Fruit fly (Drosophila melanogaster) whole organism, embryonic: ENCODE measurements around the gene CG13110.
A peak's percentile ranks its signal among the peaks of the same experiment; 100 is the strongest.

Experiments
- Abd-B ChIP-seq: fragments of 200-800 bp; sonication (Bioruptor generic); optimal IDR thresholded peaks from 2 replicates; lab custom pipeline; 2018; ENCODE audit warnings: missing biosample characterization, mild to moderate bottlenecking, missing genetic modification characterization, moderate library complexity
- CG10565 ChIP-seq: fragments of 200-800 bp; sonication (Bioruptor generic); optimal IDR thresholded peaks from 3 replicates; lab custom pipeline; 2016; ENCODE audit warnings: missing biosample characterization, mild to moderate bottlenecking, missing genetic modification characterization
- CG12659 ChIP-seq: fragments of 200-800 bp; sonication (Bioruptor generic); optimal IDR thresholded peaks from 3 replicates; lab custom pipeline; 2017; ENCODE audit warnings: mild to moderate bottlenecking, missing biosample characterization, missing genetic modification reagents, missing genetic modification characterization
- CG12942 ChIP-seq: fragments of 200-800 bp; sonication (Bioruptor generic); optimal IDR thresholded peaks from 3 replicates; lab custom pipeline; 2016; ENCODE audit warnings: missing biosample characterization, missing genetic modification characterization
- CG13894 ChIP-seq: fragments of 200-800 bp; sonication (Bioruptor generic); optimal IDR thresholded peaks from 3 replicates; lab custom pipeline; 2018; ENCODE audit warnings: missing biosample characterization, mild to moderate bottlenecking, missing genetic modification characterization, moderate library complexity
- CG14667 ChIP-seq: fragments of 200-800 bp; sonication (Bioruptor generic); IDR thresholded peaks from 2 replicates; pipeline ENCODE4 v1.3.6; 2022; ENCODE audit warnings: missing biosample characterization, missing genetic modification characterization
- CG15696 ChIP-seq: fragments of 200-800 bp; sonication (Bioruptor generic); optimal IDR thresholded peaks from 2 replicates; lab custom pipeline; 2019; ENCODE audit warnings: missing biosample characterization, mild to moderate bottlenecking, missing genetic modification characterization, moderate library complexity
- CG17829 ChIP-seq: fragments of 200-800 bp; optimal IDR thresholded peaks from 2 replicates; lab custom pipeline; 2019; ENCODE audit warnings: missing biosample characterization, mild to moderate bottlenecking, missing genetic modification characterization, moderate library complexity
- CG18262 ChIP-seq: fragments of 200-800 bp; optimal IDR thresholded peaks from 3 replicates; lab custom pipeline; 2019; ENCODE audit warnings: missing biosample characterization, mild to moderate bottlenecking, missing genetic modification characterization, moderate library complexity
- CG18599 ChIP-seq: fragments of 200-800 bp; sonication (Bioruptor generic); optimal IDR thresholded peaks from 3 replicates; lab custom pipeline; 2017; ENCODE audit warnings: missing biosample characterization, missing genetic modification characterization, mild to moderate bottlenecking, moderate library complexity, missing genetic modification reagents
- CG31388 ChIP-seq: fragments of 200-800 bp; sonication (Bioruptor generic); optimal IDR thresholded peaks from 2 replicates; lab custom pipeline; 2016; ENCODE audit warnings: missing biosample characterization, missing genetic modification characterization
- CG3163 ChIP-seq: fragments of 200-800 bp; sonication (Bioruptor generic); optimal IDR thresholded peaks from 3 replicates; lab custom pipeline; 2016; ENCODE audit warnings: missing biosample characterization, missing genetic modification characterization
- CG32532 ChIP-seq: fragments of 200-800 bp; sonication (Bioruptor generic); IDR thresholded peaks from 2 replicates; pipeline ENCODE4 v1.3.6; 2022; ENCODE audit warnings: missing biosample characterization, missing genetic modification characterization
- CG3281 ChIP-seq: fragments of 200-800 bp; sonication (Bioruptor generic); optimal IDR thresholded peaks from 3 replicates; lab custom pipeline; 2017; ENCODE audit warnings: missing biosample characterization, mild to moderate bottlenecking, missing genetic modification characterization
- CG3726 ChIP-seq: fragments of 200-800 bp; sonication (Bioruptor generic); IDR thresholded peaks from 3 replicates; pipeline ENCODE4, ENCODE4 v1.3.6; 2022; ENCODE audit warnings: missing biosample characterization, missing genetic modification characterization
- CG4617 ChIP-seq: fragments of 200-800 bp; sonication (Bioruptor generic); optimal IDR thresholded peaks from 3 replicates; lab custom pipeline; 2016; ENCODE audit warnings: missing biosample characterization, missing genetic modification characterization, borderline replicate concordance
- CG4730 ChIP-seq: fragments of 200-800 bp; sonication (Bioruptor generic); IDR thresholded peaks from 2 replicates; pipeline ENCODE4 v1.3.6; 2022; ENCODE audit warnings: missing biosample characterization, missing genetic modification characterization
- CG6175 ChIP-seq: fragments of 200-800 bp; sonication (Bioruptor generic); IDR thresholded peaks from 3 replicates; pipeline ENCODE4 v1.3.6; 2022; ENCODE audit warnings: missing biosample characterization, missing genetic modification characterization
- CG7372 ChIP-seq: fragments of 200-800 bp; sonication (Bioruptor generic); IDR thresholded peaks from 2 replicates; pipeline ENCODE4 v1.3.6; 2022; ENCODE audit warnings: missing biosample characterization, missing genetic modification characterization
- CG8924 ChIP-seq: fragments of 200-800 bp; optimal IDR thresholded peaks from 3 replicates; lab custom pipeline; 2019; ENCODE audit warnings: missing biosample characterization, mild to moderate bottlenecking, missing genetic modification characterization, moderate library complexity
- CG8944 ChIP-seq: fragments of 200-800 bp; sonication (Bioruptor generic); optimal IDR thresholded peaks from 3 replicates; lab custom pipeline; 2016; ENCODE audit warnings: missing biosample characterization, missing genetic modification characterization
- Dbx ChIP-seq: fragments of 200-800 bp; sonication (Bioruptor generic); IDR thresholded peaks from 3 replicates; pipeline ENCODE4 v1.3.6; 2022; ENCODE audit warnings: missing biosample characterization, missing genetic modification characterization
- E2f1 ChIP-seq: fragments of 200-800 bp; sonication (Bioruptor generic); IDR thresholded peaks from 2 replicates; pipeline ENCODE4 v1.3.6; 2022; ENCODE audit warnings: missing biosample characterization, missing genetic modification characterization
- H15 ChIP-seq: fragments of 200-800 bp; sonication (Bioruptor generic); IDR thresholded peaks from 3 replicates; pipeline ENCODE4 v1.3.6; 2022; ENCODE audit warnings: missing biosample characterization, missing genetic modification characterization
- Mrtf ChIP-seq: fragments of 200-800 bp; sonication (Bioruptor generic); IDR thresholded peaks from 3 replicates; pipeline ENCODE4 v1.3.6; 2022; ENCODE audit warnings: missing biosample characterization, missing genetic modification characterization
- Myb ChIP-seq: fragments of 200-800 bp; sonication (Bioruptor generic); optimal IDR thresholded peaks from 2 replicates; lab custom pipeline; 2016; ENCODE audit warnings: missing biosample characterization, missing genetic modification characterization
- Neu2 ChIP-seq: fragments of 200-800 bp; sonication (Bioruptor generic); optimal IDR thresholded peaks from 3 replicates; lab custom pipeline; 2016; ENCODE audit warnings: missing biosample characterization, missing genetic modification characterization, borderline replicate concordance
- PHDP ChIP-seq: fragments of 200-800 bp; sonication (Bioruptor generic); optimal IDR thresholded peaks from 3 replicates; lab custom pipeline; 2018; ENCODE audit warnings: missing biosample characterization, mild to moderate bottlenecking, missing genetic modification characterization, moderate library complexity
- Spps ChIP-seq: fragments of 200-800 bp; sonication (Bioruptor generic); optimal IDR thresholded peaks from 2 replicates; lab custom pipeline; 2018; ENCODE audit warnings: missing biosample characterization, mild to moderate bottlenecking, missing genetic modification characterization
- Vsx1 ChIP-seq: fragments of 200-800 bp; sonication (Bioruptor generic); optimal IDR thresholded peaks from 2 replicates; lab custom pipeline; 2017; ENCODE audit warnings: missing biosample characterization, mild to moderate bottlenecking, missing genetic modification characterization, missing genetic modification reagents
- amos ChIP-seq: fragments of 200-800 bp; sonication (Bioruptor generic); IDR thresholded peaks from 2 replicates; pipeline ENCODE4 v1.3.6; 2022; ENCODE audit warnings: missing biosample characterization, missing genetic modification characterization; ENCODE audit not compliant: partially characterized antibody
- crc ChIP-seq: fragments of 200-800 bp; sonication (Bioruptor generic); optimal IDR thresholded peaks from 2 replicates; lab custom pipeline; 2016; ENCODE audit warnings: missing biosample characterization, missing genetic modification characterization
- da ChIP-seq: fragments of 200-800 bp; sonication (Bioruptor generic); optimal IDR thresholded peaks from 2 replicates; lab custom pipeline; 2016; ENCODE audit warnings: missing biosample characterization, missing genetic modification characterization
- en ChIP-seq: fragments of 200-800 bp; sonication (Bioruptor generic); optimal IDR thresholded peaks from 2 replicates; lab custom pipeline; 2016; ENCODE audit warnings: missing biosample characterization, missing genetic modification characterization
- fd3F ChIP-seq: fragments of 200-800 bp; sonication (Bioruptor generic); optimal IDR thresholded peaks from 2 replicates; lab custom pipeline; 2018; ENCODE audit warnings: missing biosample characterization, mild to moderate bottlenecking, missing genetic modification characterization, moderate library complexity
- gcm ChIP-seq: fragments of 200-800 bp; sonication (Bioruptor generic); optimal IDR thresholded peaks from 2 replicates; lab custom pipeline; 2019; ENCODE audit warnings: missing biosample characterization, mild to moderate bottlenecking, missing genetic modification characterization, moderate library complexity
- gcm2 ChIP-seq: fragments of 200-800 bp; sonication (Bioruptor generic); optimal IDR thresholded peaks from 2 replicates; lab custom pipeline; 2016; ENCODE audit warnings: missing biosample characterization, missing genetic modification characterization
- gsb ChIP-seq: fragments of 200-800 bp; sonication (Bioruptor generic); IDR thresholded peaks from 2 replicates; pipeline ENCODE4 v1.3.6; 2022; ENCODE audit warnings: missing biosample characterization, missing genetic modification characterization
- ham ChIP-seq: fragments of 200-800 bp; sonication (Bioruptor generic); IDR thresholded peaks from 2 replicates; pipeline ENCODE4 v1.3.6; 2022; ENCODE audit warnings: missing biosample characterization, missing genetic modification characterization
- ind ChIP-seq: fragments of 200-800 bp; sonication (Bioruptor generic); optimal IDR thresholded peaks from 3 replicates; lab custom pipeline; 2016; ENCODE audit warnings: missing biosample characterization, missing genetic modification characterization
- jigr1 ChIP-seq: fragments of 200-800 bp; sonication (Bioruptor generic); IDR thresholded peaks from 3 replicates; pipeline ENCODE4 v1.3.6; 2022; ENCODE audit warnings: missing biosample characterization, missing genetic modification characterization
- kay ChIP-seq: fragments of 200-800 bp; sonication (Bioruptor generic); optimal IDR thresholded peaks from 2 replicates; lab custom pipeline; 2016; ENCODE audit warnings: missing biosample characterization, missing genetic modification characterization
- mld ChIP-seq: fragments of 200-800 bp; sonication (Bioruptor generic); IDR thresholded peaks from 3 replicates; pipeline ENCODE4 v1.3.6; 2022; ENCODE audit warnings: missing biosample characterization, missing genetic modification characterization; ENCODE audit not compliant: partially characterized antibody
- nau ChIP-seq: fragments of 200-800 bp; sonication (Bioruptor generic); optimal IDR thresholded peaks from 3 replicates; lab custom pipeline; 2017; ENCODE audit warnings: missing biosample characterization, mild to moderate bottlenecking, missing genetic modification characterization, missing genetic modification reagents
- sens-2 ChIP-seq: fragments of 200-800 bp; sonication (Bioruptor generic); IDR thresholded peaks from 2 replicates; pipeline ENCODE4 v1.3.6; 2022; ENCODE audit warnings: missing biosample characterization, missing genetic modification characterization
- slp2 ChIP-seq: fragments of 200-800 bp; sonication (Bioruptor generic); optimal IDR thresholded peaks from 2 replicates; lab custom pipeline; 2016; ENCODE audit warnings: missing biosample characterization, missing genetic modification characterization
- tgo ChIP-seq: fragments of 200-800 bp; sonication (Bioruptor generic); IDR thresholded peaks from 3 replicates; pipeline ENCODE4 v1.3.6; 2022; ENCODE audit warnings: missing biosample characterization, missing genetic modification characterization
- trh ChIP-seq: fragments of 200-800 bp; sonication (Bioruptor generic); optimal IDR thresholded peaks from 2 replicates; lab custom pipeline; 2016; ENCODE audit warnings: missing biosample characterization, missing genetic modification characterization
- ttk ChIP-seq: fragments of 200-800 bp; sonication (Bioruptor generic); IDR thresholded peaks from 2 replicates; pipeline ENCODE4 v2.1.2; 2022; ENCODE audit warnings: missing biosample characterization, missing genetic modification characterization
- z ChIP-seq: fragments of 200-800 bp; sonication (Bioruptor generic); IDR thresholded peaks from 3 replicates; pipeline ENCODE4 v1.3.6; 2022; ENCODE audit warnings: missing biosample characterization, missing genetic modification characterization

The CG13110 gene

dm6 chr2L:9388013-9388605, 37.8 kb downstream of the CG13110 start (continued):
- peak; percentile 27 for TF ChIP-seq gcm2 (GFP tag; lab: Kevin White, UChicago)
- TF ChIP-seq gcm = no peak
- TF ChIP-seq kay (GFP tag; lab: Kevin White, UChicago) = peak; percentile 4
- peak; percentile 93 for TF ChIP-seq slp2 (GFP tag; lab: Kevin White, UChicago)
- TF ChIP-seq fd3F (GFP tag; lab: Kevin White, UChicago) = peak; percentile 66
- no peak; the same call in 1 of the 2 replicates for TF ChIP-seq sens-2 (GFP tag; lab: Robert Waterston, UW)
- peak; percentile 69 for TF ChIP-seq gsb (GFP tag; lab: Robert Waterston, UW)
- TF ChIP-seq CG10565 (GFP tag; lab: Kevin White, UChicago) = no peak
- TF ChIP-seq Myb (GFP tag; lab: Kevin White, UChicago) = peak; percentile 71
- TF ChIP-seq Vsx1 (GFP tag; lab: Kevin White, UChicago) = no peak
- no peak for TF ChIP-seq Neu2 (GFP tag; lab: Kevin White, UChicago)
- no peak for TF ChIP-seq en (GFP tag; lab: Kevin White, UChicago)
- TF ChIP-seq CG15696 = peak; percentile 14
- TF ChIP-seq CG7372 = 0 out of 2 replicates have a peak, but pooled peaks have one; percentile 17
- TF ChIP-seq PHDP (tag; lab: Kevin White, UChicago) = peak; percentile 69
- peak; percentile 61 for TF ChIP-seq CG8944 (GFP tag; lab: Kevin White, UChicago)
- peak; percentile 49; the same call in 1 of the 3 replicates for TF ChIP-seq H15 (GFP tag; lab: Robert Waterston, UW)
- TF ChIP-seq CG32532 (GFP tag; lab: Robert Waterston, UW) = peak; percentile 85
- peak; percentile 81 for TF ChIP-seq Dbx
- TF ChIP-seq ind (GFP tag; lab: Kevin White, UChicago) = peak; percentile 86
- TF ChIP-seq z (GFP tag; lab: Robert Waterston, UW) = no peak
- no peak for TF ChIP-seq trh (GFP tag; lab: Kevin White, UChicago)
- TF ChIP-seq da (GFP tag; lab: Kevin White, UChicago) = peak; percentile 45
- no peak for TF ChIP-seq CG31388 (GFP tag; lab: Kevin White, UChicago)
- no peak for TF ChIP-seq CG4617
- TF ChIP-seq amos (GFP tag; lab: Robert Waterston, UW) = no peak
- TF ChIP-seq Spps (tag; lab: Kevin White, UChicago) = no peak
- TF ChIP-seq ham = no peak
- TF ChIP-seq Mrtf = peak; percentile 59; the same call in 1 of the 3 replicates
- TF ChIP-seq CG8924 (tag; lab: Kevin White, UChicago) = peak; percentile 51
- peak; percentile 69 for TF ChIP-seq E2f1 (GFP tag; lab: Robert Waterston, UW)
- TF ChIP-seq Abd-B (GFP tag; lab: Kevin White, UChicago) = peak; percentile 61
- TF ChIP-seq CG14667 = peak; percentile 48; the same call in 1 of the 2 replicates
- peak; percentile 50 for TF ChIP-seq crc
- TF ChIP-seq CG3281 (GFP tag; lab: Kevin White, UChicago) = peak; percentile 71
- peak; percentile 26; the same call in 1 of the 2 replicates for TF ChIP-seq CG4730 (GFP tag; lab: Robert Waterston, UW)
- TF ChIP-seq mld (GFP tag; lab: Robert Waterston, UW) = no peak
- peak; percentile 20 for TF ChIP-seq CG18262 (tag; lab: Kevin White, UChicago)
- TF ChIP-seq CG12942 (GFP tag; lab: Kevin White, UChicago) = peak; percentile 59
- TF ChIP-seq ttk (GFP tag; lab: Robert Waterston, UW) = 0 out of 2 replicates have a peak, but pooled peaks have one; percentile 16
- peak; percentile 63; the same call in 2 of the 3 replicates for TF ChIP-seq tgo (GFP tag; lab: Robert Waterston, UW)
- TF ChIP-seq CG18599 (GFP tag; lab: Kevin White, UChicago) = peak; percentile 78
- TF ChIP-seq CG17829 (tag; lab: Kevin White, UChicago) = peak; percentile 6
- TF ChIP-seq CG3163 (GFP tag; lab: Kevin White, UChicago) = peak; percentile 18
- TF ChIP-seq CG3726 (GFP tag; lab: Robert Waterston, UW) = 0 out of 3 replicates have a peak, but pooled peaks have one; percentile 64
- peak; percentile 29 for TF ChIP-seq nau (GFP tag; lab: Kevin White, UChicago)
- TF ChIP-seq CG6175 = peak; percentile 51; the same call in 1 of the 3 replicates
- no peak for TF ChIP-seq jigr1 (GFP tag; lab: Robert Waterston, UW)
- peak; percentile 60 for TF ChIP-seq CG12659
- peak; percentile 82 for TF ChIP-seq CG13894 (tag; lab: Kevin White, UChicago)
